Fruit fly (Drosophila melanogaster): ENCODE data around the gene Dlc90F.

Dlc90F gene

DNA sequence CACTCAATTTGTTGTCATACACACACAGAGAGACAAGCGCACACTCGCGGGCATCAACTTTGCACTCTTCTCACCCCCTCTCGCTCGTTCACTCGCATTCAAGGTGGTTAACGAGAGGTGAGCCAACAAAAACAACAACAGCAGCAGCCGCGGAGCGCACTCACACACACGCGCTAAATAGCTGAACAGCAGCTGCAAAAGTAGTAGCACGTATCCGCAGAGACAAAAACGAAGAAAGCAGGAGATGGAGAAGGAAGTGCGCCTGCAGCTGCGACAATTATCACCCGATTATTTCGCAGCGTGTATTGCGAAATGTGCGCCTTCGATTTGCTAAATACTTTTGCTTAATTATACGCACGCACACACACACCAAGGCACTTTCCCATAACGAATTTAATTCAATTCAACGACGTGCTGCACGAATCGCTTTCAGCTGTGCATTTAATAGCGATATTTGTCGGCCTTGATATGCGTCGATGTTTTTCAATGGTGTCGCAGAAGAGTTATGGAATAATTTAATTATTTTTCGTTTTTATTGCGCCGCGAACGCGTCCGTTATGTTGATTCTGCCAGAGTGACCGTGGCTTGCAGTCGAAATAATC lies 630 bp upstream of the Dlc90F start (continued):
- TF ChIP-seq fd85E (GFP tag; optimal IDR thresholded peaks at IDR 0.05): no peak
- peak; percentile 51 for TF ChIP-seq vri (GFP tag; optimal IDR thresholded peaks at IDR 0.05)
- no peak for TF ChIP-seq CG11762 (GFP tag; optimal IDR thresholded peaks at IDR 0.05; ENCODE audit: insufficient read depth)
- TF ChIP-seq salr (GFP tag; optimal IDR thresholded peaks at IDR 0.05): no peak
- TF ChIP-seq Smox (GFP tag; optimal IDR thresholded peaks at IDR 0.05): no peak
- TF ChIP-seq CG34406 (GFP tag; optimal IDR thresholded peaks at IDR 0.05): peak; percentile 23
- no peak for TF ChIP-seq CG6808 (GFP tag; optimal IDR thresholded peaks at IDR 0.05)
- TF ChIP-seq fkh (GFP tag; optimal IDR thresholded peaks at IDR 0.05): peak; percentile 41
- TF ChIP-seq OdsH (GFP tag; optimal IDR thresholded peaks at IDR 0.05): peak; percentile 25
- peak; percentile 36 for TF ChIP-seq CG9139 (GFP tag; optimal IDR thresholded peaks at IDR 0.05)
- no peak for TF ChIP-seq Hr38 (GFP tag; optimal IDR thresholded peaks at IDR 0.05)
- TF ChIP-seq Gug (GFP tag; IDR thresholded peaks at IDR 0.05): peak; percentile 45
- TF ChIP-seq dac (GFP tag; optimal IDR thresholded peaks at IDR 0.05): no peak
- peak; percentile 12 for TF ChIP-seq cyc (GFP tag; optimal IDR thresholded peaks at IDR 0.05)
- TF ChIP-seq pdm3 (GFP tag; optimal IDR thresholded peaks at IDR 0.05): peak; percentile 5
- TF ChIP-seq Hr39 (GFP tag; optimal IDR thresholded peaks at IDR 0.05): peak; percentile 37
- TF ChIP-seq eg (GFP tag; IDR thresholded peaks at IDR 0.05): peak; percentile 66
- peak; percentile 83 for TF ChIP-seq Eip78C (GFP tag)
- no peak for TF ChIP-seq CG7368 (GFP tag; optimal IDR thresholded peaks at IDR 0.05)
- TF ChIP-seq fd59A (GFP tag; optimal IDR thresholded peaks at IDR 0.05): no peak
- TF ChIP-seq dsx (GFP tag; optimal IDR thresholded peaks at IDR 0.05; ENCODE audit: poor library complexity, severe bottlenecking): no peak
- peak; percentile 21 for TF ChIP-seq net (GFP tag; optimal IDR thresholded peaks at IDR 0.05)
- TF ChIP-seq ss (GFP tag; optimal IDR thresholded peaks at IDR 0.05): peak; percentile 56 to 72

DNA sequence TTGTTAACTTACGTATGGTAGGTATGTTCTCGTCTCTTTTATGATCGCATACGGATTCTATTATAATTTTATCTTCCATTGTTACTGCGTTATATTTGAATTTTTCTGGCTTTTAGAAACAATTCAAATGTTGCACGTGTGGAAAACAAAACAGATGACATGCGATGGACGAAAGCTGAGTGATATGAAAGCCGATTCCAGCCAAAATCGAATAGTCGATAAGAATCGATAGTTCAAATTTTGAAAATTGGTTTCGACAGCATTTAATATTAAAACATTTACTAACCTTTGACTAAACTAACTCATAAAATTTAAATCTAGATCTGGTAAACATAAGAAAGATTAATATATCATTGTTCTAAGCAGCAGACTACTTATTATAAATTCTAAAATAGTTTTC lies 2.5 kb downstream of the Dlc90F start, which contains the start of gene Polr1E:
Gene Polr1E (minus strand): TSS at position 160 of the 400 bp plus-strand sequence.
- TF ChIP-seq Gug (GFP tag; IDR thresholded peaks at IDR 0.05) (no peak), fd59A (GFP tag; optimal IDR thresholded peaks at IDR 0.05) (no peak), CG31627 (GFP tag; optimal IDR thresholded peaks at IDR 0.05) (no peak), CG10631 (GFP tag; optimal IDR thresholded peaks at IDR 0.05) (no peak), CG6792 (GFP tag; optimal IDR thresholded peaks at IDR 0.05) (no peak), CG32006 (GFP tag; optimal IDR thresholded peaks at IDR 0.05) (no peak), ss (GFP tag; optimal IDR thresholded peaks at IDR 0.05) (no peak), pdm3 (GFP tag; optimal IDR thresholded peaks at IDR 0.05) (no peak), CG4318 (GFP tag; optimal IDR thresholded peaks at IDR 0.05) (no peak), CG9139 (GFP tag; optimal IDR thresholded peaks at IDR 0.05) (no peak), CG16779 (tag; optimal IDR thresholded peaks at IDR 0.05) (no peak), CG3032 (tag; optimal IDR thresholded peaks at IDR 0.05) (no peak), CG8119 (GFP tag; IDR thresholded peaks at IDR 0.05) (no peak), eg (GFP tag; IDR thresholded peaks at IDR 0.05) (no peak), CG8632 (GFP tag; optimal IDR thresholded peaks at IDR 0.05) (no peak), Ets21C (GFP tag; optimal IDR thresholded peaks at IDR 0.05) (no peak), OdsH (GFP tag; optimal IDR thresholded peaks at IDR 0.05) (no peak)

DNA sequence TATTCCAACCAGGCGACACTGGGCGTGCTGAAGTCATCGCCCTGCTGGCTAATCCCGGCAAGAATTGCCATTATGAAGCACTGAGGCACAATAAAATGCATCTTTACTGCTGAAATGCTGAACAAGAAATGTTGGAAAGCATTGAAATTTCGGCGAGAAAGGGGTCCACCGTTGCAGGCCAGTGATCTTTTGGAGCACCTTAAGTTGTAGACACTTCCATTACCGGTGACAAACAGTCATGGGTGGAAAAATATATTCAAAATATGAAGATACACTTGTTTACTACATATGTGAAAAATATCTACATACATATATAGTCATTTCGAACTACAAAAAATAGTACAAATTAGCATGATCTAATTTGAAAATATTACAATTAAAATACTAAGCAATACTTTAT lies 3.7 kb downstream of the Dlc90F start, which contains the start of gene CG7126:
Gene CG7126 (minus strand): TSS at position 101 of the 400 bp plus-strand sequence.
- TF ChIP-seq Sox14 (GFP tag; optimal IDR thresholded peaks at IDR 0.05) (no peak), CG11294 (GFP tag; IDR thresholded peaks at IDR 0.05) (no peak), CG7368 (GFP tag; optimal IDR thresholded peaks at IDR 0.05) (no peak), CG4318 (GFP tag; optimal IDR thresholded peaks at IDR 0.05) (no peak), spab (GFP tag; optimal IDR thresholded peaks at IDR 0.05) (no peak), Hr4 (GFP tag; optimal IDR thresholded peaks at IDR 0.05) (no peak), CG34406 (GFP tag; optimal IDR thresholded peaks at IDR 0.05) (no peak), CG6854 (GFP tag; optimal IDR thresholded peaks at IDR 0.05) (no peak), Gug (GFP tag; IDR thresholded peaks at IDR 0.05) (no peak), CG32006 (GFP tag; optimal IDR thresholded peaks at IDR 0.05) (no peak), lz (GFP tag; optimal IDR thresholded peaks at IDR 0.05) (no peak), CG8319 (GFP tag; optimal IDR thresholded peaks at IDR 0.05) (no peak), CG11762 (GFP tag; optimal IDR thresholded peaks at IDR 0.05; ENCODE audit: insufficient read depth) (no peak), dac (GFP tag; optimal IDR thresholded peaks at IDR 0.05) (no peak), vri (GFP tag; optimal IDR thresholded peaks at IDR 0.05) (no peak), acj6 (GFP tag; optimal IDR thresholded peaks at IDR 0.05) (no peak), eg (GFP tag; IDR thresholded peaks at IDR 0.05) (no peak), fd85E (GFP tag; optimal IDR thresholded peaks at IDR 0.05) (no peak)
